Worm (Caenorhabditis elegans) whole organism, late embryonic: ENCODE data around the gene kcnl-3.

Source experiments
- C38D4.7 ChIP-seq: fragments of 200-800 bp; sonication (Bioruptor generic); optimal IDR thresholded peaks from 2 replicates; lab custom pipeline; 2018; ENCODE audit warnings: mild to moderate bottlenecking, missing genetic modification characterization, moderate library complexity, missing compliant biosample characterization
- F13H6.1 ChIP-seq: sonication (generic microtip); optimal IDR thresholded peaks from 2 replicates; lab custom pipeline; 2016; ENCODE audit warnings: missing genetic modification characterization, missing compliant biosample characterization
- K02D7.2 ChIP-seq: sonication (generic microtip); optimal IDR thresholded peaks from 2 replicates; lab custom pipeline; 2017; ENCODE audit warnings: mild to moderate bottlenecking, missing genetic modification characterization, missing compliant biosample characterization
- T23F11.4 ChIP-seq: fragments of 200-800 bp; sonication (Bioruptor generic); optimal IDR thresholded peaks from 2 replicates; lab custom pipeline; 2018; ENCODE audit warnings: mild to moderate bottlenecking, missing genetic modification characterization, missing compliant biosample characterization
- Y22D7AL.16 ChIP-seq: sonication (generic microtip); optimal IDR thresholded peaks from 2 replicates; lab custom pipeline; 2016; ENCODE audit warnings: missing genetic modification characterization, missing compliant biosample characterization
- ceh-14 ChIP-seq: sonication (generic microtip); optimal IDR thresholded peaks from 2 replicates; lab custom pipeline; 2016; ENCODE audit warnings: missing genotype, missing genetic modification characterization, missing compliant biosample characterization
- ceh-18 ChIP-seq: sonication (generic microtip); optimal IDR thresholded peaks from 2 replicates; lab custom pipeline; 2016; ENCODE audit warnings: missing genetic modification characterization, missing compliant biosample characterization
- ceh-19 ChIP-seq: fragments of 200-800 bp; sonication (Bioruptor generic); optimal IDR thresholded peaks from 2 replicates; lab custom pipeline; 2018; ENCODE audit warnings: mild to moderate bottlenecking, missing genetic modification characterization, missing compliant biosample characterization
- ceh-24 ChIP-seq: sonication (generic microtip); optimal IDR thresholded peaks from 2 replicates; lab custom pipeline; 2016; ENCODE audit warnings: mild to moderate bottlenecking, missing genetic modification characterization, missing compliant biosample characterization
- ceh-30 ChIP-seq: fragments of 150-350 bp; optimal IDR thresholded peaks from 2 replicates; lab custom pipeline; 2014; ENCODE audit warnings: missing biosample characterization, missing genetic modification characterization
- ceh-34 ChIP-seq: sonication (generic microtip); optimal IDR thresholded peaks from 2 replicates; lab custom pipeline; 2016; ENCODE audit warnings: mild to moderate bottlenecking, missing genetic modification characterization, missing compliant biosample characterization
- ceh-45 ChIP-seq: fragments of 200-800 bp; sonication (Bioruptor generic); IDR thresholded peaks from 2 replicates; pipeline ENCODE4 v1.3.6; 2022; ENCODE audit warnings: missing genetic modification reagents, missing genetic modification characterization, missing compliant biosample characterization
- ceh-9 ChIP-seq: sonication (generic microtip); optimal IDR thresholded peaks from 2 replicates; lab custom pipeline; 2016; ENCODE audit warnings: mild to moderate bottlenecking, missing genetic modification characterization, inconsistent platforms, missing compliant biosample characterization
- che-1 ChIP-seq: sonication (generic microtip); optimal IDR thresholded peaks from 2 replicates; lab custom pipeline; 2016; ENCODE audit warnings: mild to moderate bottlenecking, missing genetic modification characterization, missing compliant biosample characterization
- elt-2 ChIP-seq: sonication (generic microtip); optimal IDR thresholded peaks from 2 replicates; lab custom pipeline; 2016; ENCODE audit warnings: missing genetic modification reagents, missing genetic modification characterization, missing compliant biosample characterization
- eyg-1 ChIP-seq: sonication (generic microtip); optimal IDR thresholded peaks from 2 replicates; lab custom pipeline; 2016; ENCODE audit warnings: missing genotype, missing genetic modification characterization, missing compliant biosample characterization
- fax-1 ChIP-seq: sonication (generic microtip); optimal IDR thresholded peaks from 2 replicates; lab custom pipeline; 2016; ENCODE audit warnings: missing genotype, missing genetic modification characterization, missing compliant biosample characterization
- fkh-10 ChIP-seq: fragments of 150-350 bp; optimal IDR thresholded peaks from 2 replicates; lab custom pipeline; 2014; ENCODE audit warnings: missing biosample characterization, missing genetic modification reagents, missing genetic modification characterization
- gmeb-2 ChIP-seq: sonication (generic microtip); optimal IDR thresholded peaks from 2 replicates; lab custom pipeline; 2016; ENCODE audit warnings: missing genetic modification characterization, inconsistent platforms, missing compliant biosample characterization
- hlh-30 ChIP-seq: sonication (generic microtip); optimal IDR thresholded peaks from 2 replicates; lab custom pipeline; 2017; ENCODE audit warnings: antibody characterized with exemption, missing genetic modification characterization, missing compliant biosample characterization; ENCODE audit not compliant: insufficient read depth
- lim-6 ChIP-seq: sonication (generic microtip); optimal IDR thresholded peaks from 2 replicates; lab custom pipeline; 2016; ENCODE audit warnings: missing genetic modification characterization, missing compliant biosample characterization
- madf-2 ChIP-seq: sonication (generic microtip); optimal IDR thresholded peaks from 2 replicates; lab custom pipeline; 2017; ENCODE audit warnings: missing genetic modification characterization, missing compliant biosample characterization
- mec-3 ChIP-seq: sonication (generic microtip); optimal IDR thresholded peaks from 2 replicates; lab custom pipeline; 2016; ENCODE audit warnings: borderline replicate concordance, missing genetic modification characterization, missing compliant biosample characterization
- nfya-1 ChIP-seq: sonication (generic microtip); optimal IDR thresholded peaks from 2 replicates; lab custom pipeline; 2017; ENCODE audit warnings: missing genetic modification characterization, mild to moderate bottlenecking, missing compliant biosample characterization, antibody characterized with exemption, moderate library complexity
- nhr-11 ChIP-seq: fragments of 150-350 bp; optimal IDR thresholded peaks from 2 replicates; lab custom pipeline; 2014; ENCODE audit warnings: missing biosample characterization, missing genetic modification characterization
- nhr-232 ChIP-seq: sonication (generic microtip); optimal IDR thresholded peaks from 2 replicates; lab custom pipeline; 2016; ENCODE audit warnings: missing genetic modification characterization, missing compliant biosample characterization
- npax-4 ChIP-seq: sonication (generic microtip); optimal IDR thresholded peaks from 2 replicates; lab custom pipeline; 2016; ENCODE audit warnings: missing genetic modification characterization, missing compliant biosample characterization
- pat-9 ChIP-seq: fragments of 200-800 bp; sonication (Bioruptor generic); optimal IDR thresholded peaks from 2 replicates; lab custom pipeline; 2018; ENCODE audit warnings: mild to moderate bottlenecking, missing genetic modification characterization, moderate library complexity, missing compliant biosample characterization
- pha-2 ChIP-seq: sonication (generic microtip); optimal IDR thresholded peaks from 2 replicates; lab custom pipeline; 2017; ENCODE audit warnings: mild to moderate bottlenecking, missing genetic modification characterization, missing compliant biosample characterization
- pha-4 ChIP-seq: fragments of 150-350 bp; optimal IDR thresholded peaks from 2 replicates; lab custom pipeline; 2018; ENCODE audit warnings: missing biosample characterization, missing genetic modification reagents, missing genetic modification characterization
- pros-1 ChIP-seq: fragments of 150-350 bp; optimal IDR thresholded peaks from 2 replicates; lab custom pipeline; 2014; ENCODE audit warnings: missing biosample characterization, missing genetic modification reagents, missing genetic modification characterization
- ref-2 ChIP-seq: sonication (generic microtip); optimal IDR thresholded peaks from 2 replicates; lab custom pipeline; 2016; ENCODE audit warnings: missing genetic modification characterization, missing compliant biosample characterization
- rnt-1 ChIP-seq: sonication (generic microtip); optimal IDR thresholded peaks from 2 replicates; lab custom pipeline; 2016; ENCODE audit warnings: missing genetic modification characterization, missing compliant biosample characterization
- sdc-2 ChIP-seq: sonication (generic microtip); optimal IDR thresholded peaks from 2 replicates; lab custom pipeline; 2016; ENCODE audit warnings: missing genotype, missing genetic modification characterization, missing compliant biosample characterization
- sox-4 ChIP-seq: sonication (generic microtip); optimal IDR thresholded peaks from 2 replicates; lab custom pipeline; 2017; ENCODE audit warnings: mild to moderate bottlenecking, missing genetic modification characterization, inconsistent platforms, missing compliant biosample characterization
- syd-9 ChIP-seq: sonication (generic microtip); optimal IDR thresholded peaks from 2 replicates; lab custom pipeline; 2016; ENCODE audit warnings: mild to moderate bottlenecking, missing genetic modification characterization, moderate library complexity, missing compliant biosample characterization
- tbx-2 ChIP-seq: sonication (generic microtip); optimal IDR thresholded peaks from 2 replicates; lab custom pipeline; 2016; ENCODE audit warnings: missing genetic modification characterization, missing compliant biosample characterization
- tbx-7 ChIP-seq: sonication (generic microtip); optimal IDR thresholded peaks from 2 replicates; lab custom pipeline; 2016; ENCODE audit warnings: missing genotype, missing genetic modification characterization, missing compliant biosample characterization
- unc-3 ChIP-seq, 2 experiments: fragments of 200-800 bp in 1 of 2; sonication (Bioruptor generic) in 1 of 2; sonication (generic microtip) in 1 of 2; conservative IDR thresholded peaks in 1 of 2; optimal IDR thresholded peaks in 1 of 2; 2 replicates each; pipeline versions ENCODE4 v1.3.6 to Lab custom; 2016 to 2022; ENCODE audit warnings: missing compliant biosample characterization in 2 of 2, missing genetic modification characterization in 2 of 2, missing genetic modification reagents in 1 of 2
- unc-55 ChIP-seq: sonication (generic microtip); optimal IDR thresholded peaks from 2 replicates; lab custom pipeline; 2017; ENCODE audit warnings: missing biosample characterization, missing genetic modification reagents, missing genetic modification characterization
- unc-86 ChIP-seq: sonication (generic microtip); optimal IDR thresholded peaks from 2 replicates; lab custom pipeline; 2016; ENCODE audit warnings: missing genetic modification characterization, missing compliant biosample characterization
- zip-5 ChIP-seq: sonication (generic microtip); optimal IDR thresholded peaks from 2 replicates; lab custom pipeline; 2016; ENCODE audit warnings: missing genetic modification characterization, missing compliant biosample characterization
- ztf-16 ChIP-seq: sonication (generic microtip); optimal IDR thresholded peaks from 2 replicates; lab custom pipeline; 2017; ENCODE audit warnings: missing genetic modification characterization, missing compliant biosample characterization

kcnl-3 gene

ce11 chrX:5400524-5400923, 13.9 kb downstream of the kcnl-3 start, which contains the start of gene scav-1:
Gene scav-1, minus strand, starts transcription at chrX:5400584.
- no peak for TF ChIP-seq gmeb-2 (tag; lab: Kevin White, UChicago)
- TF ChIP-seq elt-2 (tag; lab: Kevin White, UChicago) = peak; percentile 61

ce11 chrX:5406345-5406744, 19.7 kb downstream of the kcnl-3 start, which contains the start of gene C03F11.4:
Gene C03F11.4, minus strand, starts transcription at chrX:5406445.
- TF ChIP-seq unc-55 (no peak), mec-3 (tag; lab: Kevin White, UChicago) (no peak), fkh-10 (GFP tag; lab: Kevin White, UChicago) (no peak), pha-4 (tag; lab: Kevin White, UChicago) (no peak)
- TF ChIP-seq, all 69 proteins: peak for 0

ce11 chrX:5407271-5407670, 20.6 kb downstream of the kcnl-3 start:
- TF ChIP-seq elt-2 (tag; lab: Kevin White, UChicago) = peak; percentile 59
- no peak for TF ChIP-seq ref-2
- TF ChIP-seq sdc-2 (tag; lab: Kevin White, UChicago) = peak; percentile 65
- TF ChIP-seq ceh-14 (tag; lab: Kevin White, UChicago) = peak; percentile 18
- TF ChIP-seq ceh-34 (tag; lab: Kevin White, UChicago) = peak; percentile 17
- TF ChIP-seq ceh-18 = peak; percentile 3
- TF ChIP-seq nfya-1 (tag; lab: Kevin White, UChicago) = peak; percentile 11
- peak; percentile 37 for TF ChIP-seq C38D4.7 (GFP tag; lab: Kevin White, UChicago)
- no peak for TF ChIP-seq npax-4
- no peak for TF ChIP-seq tbx-7 (tag; lab: Kevin White, UChicago)
- TF ChIP-seq nhr-232 = peak; percentile 8
- no peak for TF ChIP-seq hlh-30 (tag; lab: Kevin White, UChicago)
- peak; percentile 37 for TF ChIP-seq pat-9
- peak; percentile 42 for TF ChIP-seq fax-1 (tag; lab: Kevin White, UChicago)
- TF ChIP-seq zip-5 = peak; percentile 31
- TF ChIP-seq che-1 (tag; lab: Kevin White, UChicago) = peak; percentile 35
- TF ChIP-seq madf-2 (tag; lab: Kevin White, UChicago) = peak; percentile 31
- TF ChIP-seq sox-4 = peak; percentile 27
- no peak for TF ChIP-seq pros-1 (tag; lab: Kevin White, UChicago)
- peak; percentile 32 for TF ChIP-seq gmeb-2 (tag; lab: Kevin White, UChicago)
- TF ChIP-seq unc-3 (GFP tag; conservative IDR thresholded peaks at IDR 0.05; lab: Robert Waterston, UW) = peak; percentile 69
- TF ChIP-seq unc-3 (tag; optimal IDR thresholded peaks at IDR 0.05; lab: Kevin White, UChicago) = no peak
- peak; percentile 4 for TF ChIP-seq Y22D7AL.16 (tag; lab: Kevin White, UChicago)
- peak; percentile 4 for TF ChIP-seq unc-86
- peak; percentile 16 for TF ChIP-seq F13H6.1
- TF ChIP-seq ztf-16 = no peak

- TF ChIP-seq syd-9 (tag; lab: Kevin White, UChicago) (no peak), F13H6.1 (no peak), tbx-7 (tag; lab: Kevin White, UChicago) (no peak), ceh-45 (no peak), ceh-18 (no peak)
- TF ChIP-seq, all 69 proteins: peak for 0
These were observed 26.9 kb downstream of the kcnl-3 start, which contains the start of gene pks-1 for ce11 chrX:5413510-5413909. Gene pks-1, plus strand, starts transcription at chrX:5413810.

- TF ChIP-seq che-1 (tag; lab: Kevin White, UChicago) (no peak), T23F11.4 (GFP tag; lab: Kevin White, UChicago) (no peak), pros-1 (tag; lab: Kevin White, UChicago) (no peak), rnt-1 (tag; lab: Kevin White, UChicago) (no peak), ceh-19 (GFP tag; lab: Kevin White, UChicago) (no peak), unc-55 (no peak), syd-9 (tag; lab: Kevin White, UChicago) (no peak), K02D7.2 (no peak), pha-2 (tag; lab: Kevin White, UChicago) (no peak), tbx-2 (tag; lab: Kevin White, UChicago) (no peak), ceh-45 (no peak), lim-6 (tag; lab: Kevin White, UChicago) (no peak), unc-3 (GFP tag; conservative IDR thresholded peaks at IDR 0.05; lab: Robert Waterston, UW) (no peak), unc-3 (tag; optimal IDR thresholded peaks at IDR 0.05; lab: Kevin White, UChicago) (no peak), ceh-24 (tag; lab: Kevin White, UChicago) (no peak), ceh-30 (tag; lab: Kevin White, UChicago) (no peak), fax-1 (tag; lab: Kevin White, UChicago) (no peak), ceh-9 (tag; lab: Kevin White, UChicago) (no peak), hlh-30 (tag; lab: Kevin White, UChicago) (no peak), eyg-1 (tag; lab: Kevin White, UChicago) (no peak), nhr-11 (tag; lab: Kevin White, UChicago) (no peak)
- TF ChIP-seq, all 69 proteins: peak for 0
These were observed 27.6 kb downstream of the kcnl-3 start, which contains the start of gene C41A3.2 for ce11 chrX:5414250-5414649. Gene C41A3.2, minus strand, starts transcription at chrX:5414350.
